Fruit fly (Drosophila melanogaster): Measurements from ENCODE around the gene r.

The r gene

DNA sequence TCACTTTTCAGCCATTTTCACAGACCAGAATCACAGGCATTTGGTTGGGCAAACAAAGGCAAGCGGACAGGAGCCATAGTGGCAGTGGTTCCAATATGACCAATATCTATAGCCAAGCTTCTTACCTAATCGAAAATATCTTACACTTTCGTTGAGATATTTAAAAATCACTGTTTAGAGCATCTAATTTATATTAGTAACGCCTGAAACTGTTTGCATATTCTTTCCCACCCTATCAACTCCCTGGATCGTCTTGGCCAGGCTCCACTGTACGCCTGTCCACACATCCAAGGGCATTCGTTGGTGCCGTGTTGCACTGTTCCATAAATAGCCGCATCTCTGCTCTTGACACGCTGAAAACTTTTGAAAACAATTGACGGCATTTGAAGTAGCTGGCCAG is 35.3 kb downstream of the r start:
- peak; percentile 6 for TF ChIP-seq fd59A (GFP tag; optimal IDR thresholded peaks at IDR 0.05)
- TF ChIP-seq acj6 (GFP tag; optimal IDR thresholded peaks at IDR 0.05): peak; percentile 21
- TF ChIP-seq Eip93F (GFP tag; optimal IDR thresholded peaks at IDR 0.05): no peak
- TF ChIP-seq CG16779 (tag; optimal IDR thresholded peaks at IDR 0.05): no peak
- TF ChIP-seq pdm3 (GFP tag; optimal IDR thresholded peaks at IDR 0.05): peak; percentile 43
- no peak for TF ChIP-seq CG8632 (GFP tag; optimal IDR thresholded peaks at IDR 0.05)
- TF ChIP-seq CG6854 (GFP tag; optimal IDR thresholded peaks at IDR 0.05): no peak
- peak; percentile 17 for TF ChIP-seq CG32006 (GFP tag; optimal IDR thresholded peaks at IDR 0.05)
- no peak for TF ChIP-seq CG8119 (GFP tag; IDR thresholded peaks at IDR 0.05)
- TF ChIP-seq Sox14 (GFP tag; optimal IDR thresholded peaks at IDR 0.05): peak; percentile 33
- TF ChIP-seq CG15336 (GFP tag; IDR thresholded peaks at IDR 0.05): peak; percentile 48; the same call in 1 of the 2 replicates
- peak; percentile 49; the same call in 1 of the 3 replicates for TF ChIP-seq CG6163 (GFP tag; IDR thresholded peaks at IDR 0.05)
- TF ChIP-seq CG3919 (GFP tag; optimal IDR thresholded peaks at IDR 0.05): peak; percentile 47
- TF ChIP-seq OdsH (GFP tag; optimal IDR thresholded peaks at IDR 0.05): peak; percentile 15
- TF ChIP-seq net (GFP tag; optimal IDR thresholded peaks at IDR 0.05): no peak
- peak; percentile 13 for TF ChIP-seq CG6808 (GFP tag; optimal IDR thresholded peaks at IDR 0.05)
- peak; percentile 17 for TF ChIP-seq Lpt (GFP tag; optimal IDR thresholded peaks at IDR 0.05)
- TF ChIP-seq Hr38 (GFP tag; optimal IDR thresholded peaks at IDR 0.05): no peak
- TF ChIP-seq CG10631 (GFP tag; optimal IDR thresholded peaks at IDR 0.05): peak; percentile 36
- TF ChIP-seq spab (GFP tag; optimal IDR thresholded peaks at IDR 0.05): no peak
- TF ChIP-seq Ets96B (tag; optimal IDR thresholded peaks at IDR 0.05): peak; percentile 39
- TF ChIP-seq lz (GFP tag; optimal IDR thresholded peaks at IDR 0.05): no peak
- no peak for TF ChIP-seq CG8319 (GFP tag; optimal IDR thresholded peaks at IDR 0.05)
- TF ChIP-seq achi (GFP tag; optimal IDR thresholded peaks at IDR 0.05): peak; percentile 44
- TF ChIP-seq Gug (GFP tag; IDR thresholded peaks at IDR 0.05): peak; percentile 16; the same call in 1 of the 2 replicates
- TF ChIP-seq Eip78C (GFP tag): peak; percentile 72
- TF ChIP-seq cyc (GFP tag; optimal IDR thresholded peaks at IDR 0.05): no peak
- TF ChIP-seq Hr4 (GFP tag; optimal IDR thresholded peaks at IDR 0.05): peak; percentile 24
- no peak for TF ChIP-seq fd85E (GFP tag; optimal IDR thresholded peaks at IDR 0.05)
- TF ChIP-seq CG11294 (GFP tag; IDR thresholded peaks at IDR 0.05): no peak
- TF ChIP-seq Eip75B (GFP tag; optimal IDR thresholded peaks at IDR 0.05): peak; percentile 25

- TF ChIP-seq esn (GFP tag; optimal IDR thresholded peaks at IDR 0.05) (peak; percentile 65), fd59A (GFP tag; optimal IDR thresholded peaks at IDR 0.05) (peak; percentile 57), eg (GFP tag; IDR thresholded peaks at IDR 0.05) (peak; percentile 94), CG8319 (GFP tag; optimal IDR thresholded peaks at IDR 0.05) (peak; percentile 39), Ets21C (GFP tag; optimal IDR thresholded peaks at IDR 0.05) (peak; percentile 56), CG1621 (tag; optimal IDR thresholded peaks at IDR 0.05) (peak; percentile 61), CG6808 (GFP tag; optimal IDR thresholded peaks at IDR 0.05) (peak; percentile 35), CG8119 (GFP tag; IDR thresholded peaks at IDR 0.05) (peak; percentile 85), salr (GFP tag; optimal IDR thresholded peaks at IDR 0.05) (peak; percentile 33 to 70), topi (GFP tag; optimal IDR thresholded peaks at IDR 0.05) (peak; percentile 73), CG8632 (GFP tag; optimal IDR thresholded peaks at IDR 0.05) (peak; percentile 55), acj6 (GFP tag; optimal IDR thresholded peaks at IDR 0.05) (peak; percentile 78), OdsH (GFP tag; optimal IDR thresholded peaks at IDR 0.05) (peak; percentile 80), svp (GFP tag) (peak; percentile 57), Eip75B (GFP tag; optimal IDR thresholded peaks at IDR 0.05) (peak; percentile 65), Sox102F (GFP tag; optimal IDR thresholded peaks at IDR 0.05) (peak; percentile 51), Eip93F (GFP tag; optimal IDR thresholded peaks at IDR 0.05) (no peak), Smox (GFP tag; optimal IDR thresholded peaks at IDR 0.05) (peak; percentile 61), CG7368 (GFP tag; optimal IDR thresholded peaks at IDR 0.05) (peak; percentile 64), Lpt (GFP tag; optimal IDR thresholded peaks at IDR 0.05) (peak; percentile 80), CG4318 (GFP tag; optimal IDR thresholded peaks at IDR 0.05) (peak; percentile 60), CG6276 (GFP tag; optimal IDR thresholded peaks at IDR 0.05) (peak; percentile 79), dsx (GFP tag; optimal IDR thresholded peaks at IDR 0.05; ENCODE audit: poor library complexity, severe bottlenecking) (peak; percentile 50), Eip78C (GFP tag) (peak; percentile 93), fkh (GFP tag; optimal IDR thresholded peaks at IDR 0.05) (no peak), lz (GFP tag; optimal IDR thresholded peaks at IDR 0.05) (peak; percentile 63), net (GFP tag; optimal IDR thresholded peaks at IDR 0.05) (peak; percentile 76), Hr39 (GFP tag; optimal IDR thresholded peaks at IDR 0.05) (peak; percentile 81), Sox14 (GFP tag; optimal IDR thresholded peaks at IDR 0.05) (peak; percentile 80), fd85E (GFP tag; optimal IDR thresholded peaks at IDR 0.05) (no peak), CG31627 (GFP tag; optimal IDR thresholded peaks at IDR 0.05) (peak; percentile 80), CG16779 (tag; optimal IDR thresholded peaks at IDR 0.05) (peak; percentile 51), CG10669 (GFP tag; optimal IDR thresholded peaks at IDR 0.05) (peak; percentile 67), pdm3 (GFP tag; optimal IDR thresholded peaks at IDR 0.05) (peak; percentile 79), CG6163 (GFP tag; IDR thresholded peaks at IDR 0.05) (peak; percentile 87), Ets96B (tag; optimal IDR thresholded peaks at IDR 0.05) (peak; percentile 53), cyc (GFP tag; optimal IDR thresholded peaks at IDR 0.05) (peak; percentile 72)
These were observed 36.3 kb downstream of the r start for dm6 chrX:16691440-16691839.
